Worm (Caenorhabditis elegans) whole organism, L4 larva: ENCODE data around the gene gfat-1.
A peak's percentile ranks its signal among the peaks of the same experiment; 100 is the strongest.

Experiments
- F10B5.3 ChIP-seq: sonication (generic microtip); optimal IDR thresholded peaks from 2 replicates; lab custom pipeline; 2016; ENCODE audit warnings: mild to moderate bottlenecking, missing genetic modification characterization, missing compliant biosample characterization
- F26F4.8 ChIP-seq: fragments of 200-800 bp; sonication (Bioruptor generic); conservative IDR thresholded peaks from 2 replicates; pipeline ENCODE4 v1.3.6; 2022; ENCODE audit warnings: missing genetic modification characterization, missing compliant biosample characterization
- F37D6.2 ChIP-seq: sonication (generic microtip); optimal IDR thresholded peaks from 2 replicates; lab custom pipeline; 2016; ENCODE audit warnings: mild to moderate bottlenecking, missing genetic modification characterization, missing compliant biosample characterization
- F44E2.7 ChIP-seq: fragments of 200-800 bp; sonication (Bioruptor generic); IDR thresholded peaks from 2 replicates; pipeline ENCODE4 v2.1.2; 2022; ENCODE audit warnings: missing genetic modification characterization, missing compliant biosample characterization
- R02D3.7 ChIP-seq: fragments of 150-350 bp; sonication (generic microtip); optimal IDR thresholded peaks from 3 replicates; lab custom pipeline; 2014; ENCODE audit warnings: missing biosample characterization, missing genetic modification characterization
- Y105C5A.15 ChIP-seq: fragments of 200-800 bp; sonication (Bioruptor generic); IDR thresholded peaks from 2 replicates; pipeline ENCODE4 v1.3.6; 2022; ENCODE audit warnings: missing genetic modification characterization, missing compliant biosample characterization
- Y48G9A.11 ChIP-seq: fragments of 200-800 bp; sonication (Bioruptor generic); IDR thresholded peaks from 2 replicates; pipeline ENCODE4 v1.3.6; 2022; ENCODE audit warnings: missing genetic modification reagents, missing genetic modification characterization, missing compliant biosample characterization
- Y5F2A.4 ChIP-seq: fragments of 200-800 bp; sonication (Bioruptor generic); optimal IDR thresholded peaks from 2 replicates; lab custom pipeline; 2018; ENCODE audit warnings: mild to moderate bottlenecking, missing genetic modification characterization, missing compliant biosample characterization
- Y75B8A.6 ChIP-seq: fragments of 200-800 bp; sonication (Bioruptor generic); IDR thresholded peaks from 2 replicates; pipeline ENCODE4 v1.3.6; 2022; ENCODE audit warnings: missing genetic modification reagents, missing genetic modification characterization, missing compliant biosample characterization
- ZK337.2 ChIP-seq: fragments of 200-800 bp; sonication (Bioruptor generic); IDR thresholded peaks from 2 replicates; pipeline ENCODE4 v1.3.6; 2022; ENCODE audit warnings: missing genetic modification reagents, missing genetic modification characterization, missing compliant biosample characterization
- ZK546.5 ChIP-seq, 2 experiments: sonication (generic microtip); optimal IDR thresholded peaks; 2 replicates each; lab custom pipeline; 2017; ENCODE audit warnings: missing biosample characterization in 2 of 2, missing genetic modification characterization in 2 of 2
- ceh-20 ChIP-seq: fragments of 200-800 bp; sonication (Bioruptor generic); IDR thresholded peaks from 2 replicates; pipeline ENCODE4 v1.3.6; 2022; ENCODE audit warnings: missing genetic modification reagents, missing genetic modification characterization, missing compliant biosample characterization
- ctbp-1 ChIP-seq: fragments of 200-800 bp; sonication (Bioruptor generic); IDR thresholded peaks from 2 replicates; pipeline ENCODE4 v1.3.6; 2022; ENCODE audit warnings: missing genetic modification reagents, missing genetic modification characterization, missing compliant biosample characterization
- daf-16 ChIP-seq, 3 experiments: sonication (generic microtip); optimal IDR thresholded peaks; 2 replicates each; lab custom pipeline; 2016 to 2017; ENCODE audit warnings: missing genetic modification characterization in 3 of 3, missing genetic modification reagents in 3 of 3, mild to moderate bottlenecking in 2 of 3, missing compliant biosample characterization in 2 of 3, missing biosample characterization in 1 of 3, moderate library complexity in 1 of 3
- daf-8 ChIP-seq: fragments of 200-800 bp; sonication (Bioruptor generic); IDR thresholded peaks from 2 replicates; pipeline ENCODE4 v1.3.6; 2022; ENCODE audit warnings: missing genetic modification characterization, missing compliant biosample characterization
- dmd-6 ChIP-seq: fragments of 200-800 bp; sonication (Bioruptor generic); IDR thresholded peaks from 2 replicates; pipeline ENCODE4 v1.3.6; 2022; ENCODE audit warnings: missing genetic modification reagents, missing genetic modification characterization, missing compliant biosample characterization
- dmd-9 ChIP-seq: fragments of 200-800 bp; sonication (Bioruptor generic); IDR thresholded peaks from 2 replicates; pipeline ENCODE4 v1.3.6; 2022; ENCODE audit warnings: missing genetic modification reagents, missing genetic modification characterization, missing compliant biosample characterization
- egl-43 ChIP-seq: fragments of 200-800 bp; sonication (Bioruptor generic); IDR thresholded peaks from 2 replicates; pipeline ENCODE4 v1.3.6; 2022; ENCODE audit warnings: missing genetic modification reagents, missing genetic modification characterization, missing compliant biosample characterization
- fos-1 ChIP-seq: fragments of 150-350 bp; optimal IDR thresholded peaks from 2 replicates; lab custom pipeline; 2014; ENCODE audit warnings: missing biosample characterization, missing genetic modification characterization
- gei-8 ChIP-seq: fragments of 200-800 bp; sonication (Bioruptor generic); optimal IDR thresholded peaks from 2 replicates; lab custom pipeline; 2018; ENCODE audit warnings: mild to moderate bottlenecking, missing genetic modification characterization, missing compliant biosample characterization
- hlh-11 ChIP-seq: fragments of 200-800 bp; sonication (Bioruptor generic); optimal IDR thresholded peaks from 2 replicates; lab custom pipeline; 2018; ENCODE audit warnings: mild to moderate bottlenecking, missing genetic modification characterization, missing compliant biosample characterization
- hlh-30 ChIP-seq: sonication (generic microtip); optimal IDR thresholded peaks from 2 replicates; lab custom pipeline; 2017; ENCODE audit warnings: antibody characterized with exemption, mild to moderate bottlenecking, missing genetic modification characterization, missing compliant biosample characterization; ENCODE audit not compliant: insufficient read depth
- hmg-1.1 ChIP-seq: fragments of 200-800 bp; sonication (Bioruptor generic); IDR thresholded peaks from 2 replicates; pipeline ENCODE4 v1.3.6; 2022; ENCODE audit warnings: missing genetic modification reagents, missing genetic modification characterization, missing compliant biosample characterization
- lim-7 ChIP-seq: fragments of 200-800 bp; sonication (Bioruptor generic); IDR thresholded peaks from 2 replicates; pipeline ENCODE4 v1.3.6; 2022; ENCODE audit warnings: missing genetic modification characterization, missing compliant biosample characterization
- lin-13 ChIP-seq: fragments of 150-350 bp; optimal IDR thresholded peaks from 2 replicates; lab custom pipeline; 2014; ENCODE audit warnings: missing biosample characterization, missing genetic modification reagents, missing genetic modification characterization
- lin-15B ChIP-seq: fragments of 150-350 bp; sonication (generic microtip); optimal IDR thresholded peaks from 3 replicates; lab custom pipeline; 2014; ENCODE audit warnings: missing biosample characterization, missing genetic modification characterization
- lin-29 ChIP-seq: fragments of 200-800 bp; sonication (Bioruptor generic); IDR thresholded peaks from 2 replicates; pipeline ENCODE4 v1.3.6; 2022; ENCODE audit warnings: missing genetic modification reagents, missing genetic modification characterization, missing compliant biosample characterization
- lir-3 ChIP-seq: sonication (generic microtip); optimal IDR thresholded peaks from 2 replicates; lab custom pipeline; 2016; ENCODE audit warnings: mild to moderate bottlenecking, missing genetic modification characterization, missing compliant biosample characterization
- mdl-1 ChIP-seq, 2 experiments: fragments of 150-350 bp in 1 of 2; sonication (generic microtip) in 1 of 2; optimal IDR thresholded peaks; 2 replicates each; lab custom pipeline; 2014 to 2017; ENCODE audit warnings: missing biosample characterization in 2 of 2, missing genetic modification characterization in 2 of 2
- mep-1 ChIP-seq: fragments of 150-350 bp; sonication (generic microtip); optimal IDR thresholded peaks from 3 replicates; lab custom pipeline; 2014; ENCODE audit warnings: missing biosample characterization, missing genetic modification characterization
- mes-2 ChIP-seq: sonication (generic microtip); optimal IDR thresholded peaks from 2 replicates; lab custom pipeline; 2016; ENCODE audit warnings: missing genotype, mild to moderate bottlenecking, missing genetic modification characterization, missing compliant biosample characterization; ENCODE audit not compliant: poor library complexity, severe bottlenecking
- mxl-2 ChIP-seq: fragments of 200-800 bp; sonication (Bioruptor generic); conservative IDR thresholded peaks from 2 replicates; pipeline ENCODE4 v1.3.6; 2022; ENCODE audit warnings: missing genetic modification reagents, missing genetic modification characterization, missing compliant biosample characterization
- mxl-3 ChIP-seq: fragments of 200-800 bp; sonication (Bioruptor generic); optimal IDR thresholded peaks from 2 replicates; lab custom pipeline; 2018; ENCODE audit warnings: mild to moderate bottlenecking, missing genetic modification characterization, missing compliant biosample characterization
- nhr-102 ChIP-seq: sonication (generic microtip); optimal IDR thresholded peaks from 2 replicates; lab custom pipeline; 2016; ENCODE audit warnings: mild to moderate bottlenecking, missing genetic modification characterization, moderate library complexity, missing compliant biosample characterization
- nhr-237 ChIP-seq: sonication (generic microtip); optimal IDR thresholded peaks from 2 replicates; lab custom pipeline; 2017; ENCODE audit warnings: missing biosample characterization, missing genetic modification characterization
- nhr-28 ChIP-seq: fragments of 150-350 bp; optimal IDR thresholded peaks from 2 replicates; lab custom pipeline; 2014; ENCODE audit warnings: missing biosample characterization, missing genetic modification characterization
- nhr-42 ChIP-seq: fragments of 200-800 bp; sonication (Bioruptor generic); IDR thresholded peaks from 2 replicates; pipeline ENCODE4 v1.3.6; 2022; ENCODE audit warnings: missing genetic modification characterization, missing compliant biosample characterization
- nhr-6 ChIP-seq: fragments of 150-350 bp; optimal IDR thresholded peaks from 2 replicates; lab custom pipeline; 2014; ENCODE audit warnings: missing biosample characterization, missing genetic modification characterization
- pha-4 ChIP-seq, 2 experiments: fragments of 150-350 bp in 1 of 2; fragments of 200-800 bp in 1 of 2; sonication (Bioruptor generic) in 1 of 2; IDR thresholded peaks in 1 of 2; optimal IDR thresholded peaks in 1 of 2; 2 replicates each; pipeline versions ENCODE4 v1.3.6 to Lab custom; 2014 to 2022; ENCODE audit warnings: missing genetic modification characterization in 2 of 2, missing genetic modification reagents in 2 of 2, missing biosample characterization in 1 of 2, missing compliant biosample characterization in 1 of 2
- pqm-1 ChIP-seq: sonication (generic microtip); optimal IDR thresholded peaks from 2 replicates; lab custom pipeline; 2017; ENCODE audit warnings: missing biosample characterization, missing genetic modification characterization
- rbr-2 ChIP-seq: sonication (generic microtip); optimal IDR thresholded peaks from 2 replicates; lab custom pipeline; 2016; ENCODE audit warnings: missing genotype, missing genetic modification characterization, missing compliant biosample characterization
- sdz-12 ChIP-seq: fragments of 200-800 bp; sonication (Bioruptor generic); optimal IDR thresholded peaks from 2 replicates; lab custom pipeline; 2018; ENCODE audit warnings: mild to moderate bottlenecking, missing genetic modification characterization, missing compliant biosample characterization
- skn-1 ChIP-seq: fragments of 150-350 bp; optimal IDR thresholded peaks from 2 replicates; lab custom pipeline; 2014; ENCODE audit warnings: missing biosample characterization, missing genetic modification characterization
- spr-1 ChIP-seq: sonication (generic microtip); optimal IDR thresholded peaks from 2 replicates; lab custom pipeline; 2016; ENCODE audit warnings: mild to moderate bottlenecking, missing genetic modification characterization, missing compliant biosample characterization
- spr-3 ChIP-seq: fragments of 200-800 bp; sonication (Bioruptor generic); optimal IDR thresholded peaks from 2 replicates; lab custom pipeline; 2018; ENCODE audit warnings: mild to moderate bottlenecking, missing genetic modification characterization, missing compliant biosample characterization
- unc-39 ChIP-seq: sonication (generic microtip); optimal IDR thresholded peaks from 2 replicates; lab custom pipeline; 2017; ENCODE audit warnings: missing biosample characterization, missing genetic modification characterization
- unc-62 ChIP-seq, 3 experiments: fragments of 150-350 bp in 1 of 3; sonication (generic microtip); optimal IDR thresholded peaks in 2 of 3; peaks in 1 of 3; 1 replicate in 1 of 3; 2 replicates in 2 of 3; lab custom pipeline; 2014 to 2017; ENCODE audit warnings: missing biosample characterization in 3 of 3, missing genetic modification characterization in 3 of 3, missing genetic modification reagents in 3 of 3, missing genotype in 1 of 3
- vab-7 ChIP-seq: fragments of 200-800 bp; sonication (Bioruptor generic); IDR thresholded peaks from 2 replicates; pipeline ENCODE4 v1.3.6; 2022; ENCODE audit warnings: missing genetic modification reagents, missing genetic modification characterization, missing compliant biosample characterization
- zfp-2 ChIP-seq: sonication (generic microtip); optimal IDR thresholded peaks from 2 replicates; lab custom pipeline; 2016; ENCODE audit warnings: mild to moderate bottlenecking, missing genetic modification characterization, missing compliant biosample characterization
- zip-2 ChIP-seq: fragments of 150-350 bp; optimal IDR thresholded peaks from 2 replicates; lab custom pipeline; 2014; ENCODE audit warnings: missing biosample characterization, missing genetic modification characterization

Gene gfat-1

ce11 chrII:11632689-11633088, 37.5 kb upstream of the gfat-1 start (continued):
- no peak for TF ChIP-seq lim-7
- TF ChIP-seq Y5F2A.4 = no peak
- peak; percentile 27 for TF ChIP-seq mxl-3
- TF ChIP-seq pqm-1 (tag; lab: Kevin White, UChicago) = no peak
- TF ChIP-seq fos-1 (tag; lab: Kevin White, UChicago) = no peak
- TF ChIP-seq daf-8 (GFP tag; lab: Robert Waterston, UW) = no peak
- TF ChIP-seq dmd-6 (GFP tag; lab: Robert Waterston, UW) = peak; percentile 48
- TF ChIP-seq lin-29 (GFP tag; lab: Robert Waterston, UW) = no peak
- no peak for TF ChIP-seq zip-2 (tag; lab: Kevin White, UChicago)
- TF ChIP-seq pha-4 (GFP tag; IDR thresholded peaks at IDR 0.05; lab: Robert Waterston, UW) = no peak
- TF ChIP-seq pha-4 (tag; optimal IDR thresholded peaks at IDR 0.05; lab: Kevin White, UChicago) = no peak
- TF ChIP-seq dmd-9 (GFP tag; lab: Robert Waterston, UW) = no peak
- no peak for TF ChIP-seq F37D6.2
- TF ChIP-seq nhr-102 (tag; lab: Kevin White, UChicago) = no peak
- TF ChIP-seq daf-16 (GFP tag; optimal IDR thresholded peaks at IDR 0.05; lab: Kevin White, UChicago) = no peak
- TF ChIP-seq daf-16 (tag; optimal IDR thresholded peaks at IDR 0.05; lab: Kevin White, UChicago) = peak; percentile 40
- no peak for TF ChIP-seq egl-43 (GFP tag; lab: Robert Waterston, UW)
- no peak for TF ChIP-seq gei-8 (GFP tag; lab: Kevin White, UChicago)
- no peak for TF ChIP-seq R02D3.7
- TF ChIP-seq zfp-2 (tag; lab: Kevin White, UChicago) = no peak
- no peak for TF ChIP-seq Y105C5A.15 (GFP tag; lab: Robert Waterston, UW)
- no peak for TF ChIP-seq F44E2.7
- no peak for TF ChIP-seq nhr-42
- no peak for TF ChIP-seq spr-1 (tag; lab: Kevin White, UChicago)
- TF ChIP-seq nhr-28 (tag; lab: Kevin White, UChicago) = peak; percentile 47
- no peak for TF ChIP-seq lin-15B (tag; lab: Kevin White, UChicago)
- TF ChIP-seq ceh-20 (GFP tag; lab: Robert Waterston, UW) = no peak

- TF ChIP-seq nhr-6 (tag; lab: Kevin White, UChicago) = no peak
- no peak for TF ChIP-seq rbr-2 (tag; lab: Kevin White, UChicago)
- no peak for TF ChIP-seq lir-3
- TF ChIP-seq ZK546.5 (tag; optimal IDR thresholded peaks at IDR 0.05; lab: Kevin White, UChicago) = no peak
- TF ChIP-seq vab-7 (GFP tag; lab: Robert Waterston, UW) = no peak
- TF ChIP-seq mep-1 = peak; percentile 41
- TF ChIP-seq Y48G9A.11 (GFP tag; lab: Robert Waterston, UW) = no peak
- no peak for TF ChIP-seq Y75B8A.6 (GFP tag; lab: Robert Waterston, UW)
- TF ChIP-seq mes-2 (tag; lab: Kevin White, UChicago) = peak; percentile 21
- no peak for TF ChIP-seq mxl-2 (GFP tag; lab: Robert Waterston, UW)
- TF ChIP-seq skn-1 = no peak
- peak; percentile 28 for TF ChIP-seq hlh-30 (tag; lab: Kevin White, UChicago)
- TF ChIP-seq lin-13 (GFP tag; lab: Kevin White, UChicago) = no peak
- TF ChIP-seq ZK337.2 (GFP tag; lab: Robert Waterston, UW) = no peak
- TF ChIP-seq nhr-42 = no peak
- no peak for TF ChIP-seq spr-3 (GFP tag; lab: Kevin White, UChicago)
- TF ChIP-seq hmg-1.1 (GFP tag; lab: Robert Waterston, UW) = peak; percentile 60
- no peak for TF ChIP-seq fos-1 (tag; lab: Kevin White, UChicago)
- no peak for TF ChIP-seq sdz-12 (GFP tag; lab: Kevin White, UChicago)
- TF ChIP-seq mdl-1 (tag; optimal IDR thresholded peaks at IDR 0.05; lab: Kevin White, UChicago) = peak in 1 of 2 experiments; percentile 10
- no peak for TF ChIP-seq unc-39 (tag; lab: Kevin White, UChicago)
- no peak for TF ChIP-seq dmd-6 (GFP tag; lab: Robert Waterston, UW)
- peak; percentile 1 for TF ChIP-seq hlh-11
- TF ChIP-seq pqm-1 (tag; lab: Kevin White, UChicago) = no peak
- TF ChIP-seq F26F4.8 = no peak
- 0 out of 2 replicates have a peak, but pooled peaks have one; percentile 27 for TF ChIP-seq ctbp-1
- no peak for TF ChIP-seq F10B5.3 (tag; lab: Kevin White, UChicago)
- TF ChIP-seq nhr-237 (tag; lab: Kevin White, UChicago) = no peak
- TF ChIP-seq unc-62 (GFP tag; optimal IDR thresholded peaks at IDR 0.05 in 1 of 2; lab: Kevin White, UChicago) = peak in 1 of 2 experiments; percentile 86
- TF ChIP-seq unc-62 (tag; optimal IDR thresholded peaks at IDR 0.05; lab: Kevin White, UChicago) = no peak
These were observed 34.7 kb upstream of the gfat-1 start for ce11 chrII:11629957-11630356.
